Fruit fly (Drosophila melanogaster) whole organism: Measurements from ENCODE around the gene NTPase.

ENCODE experiments used
- CG8478 ChIP-seq: fragments of >200 bp; optimal IDR thresholded peaks from 2 replicates; lab custom pipeline; 2018; ENCODE audit warnings: inconsistent platforms
- Dll ChIP-seq: fragments of >200 bp; optimal IDR thresholded peaks from 2 replicates; lab custom pipeline; 2017
- EcR ChIP-seq, 2 experiments: fragments of >200 bp; optimal IDR thresholded peaks; 2 replicates each; lab custom pipeline; 2017; ENCODE audit warnings: missing biosample characterization in 2 of 2, missing genetic modification characterization in 2 of 2, missing genetic modification reagents in 2 of 2
- pan ChIP-seq: fragments of >200 bp; optimal IDR thresholded peaks from 2 replicates; lab custom pipeline; 2017
- psq ChIP-seq: fragments of >200 bp; optimal IDR thresholded peaks from 2 replicates; lab custom pipeline; 2017
- usp ChIP-seq: fragments of >200 bp; optimal IDR thresholded peaks from 2 replicates; lab custom pipeline; 2017; ENCODE audit warnings: missing biosample characterization, missing genetic modification characterization, mixed read lengths

NTPase gene

dm6 chr2L:2885503-2886225 lies at the start of gene NTPase, which contains the start of gene lilli:
Gene NTPase, minus strand, starts transcription at chr2L:2885850.
Gene lilli, plus strand, starts transcription at chr2L:2885929.
- no peak for TF ChIP-seq EcR (GFP tag; optimal IDR thresholded peaks at IDR 0.05; lab: Kevin White, UChicago)
- no peak for TF ChIP-seq CG8478 (lab: Kevin White, UChicago)
- no peak for TF ChIP-seq psq (lab: Kevin White, UChicago)
- TF ChIP-seq Dll = no peak
- no peak for TF ChIP-seq pan (lab: Kevin White, UChicago)
- no peak for TF ChIP-seq usp (GFP tag; lab: Kevin White, UChicago)

DNA sequence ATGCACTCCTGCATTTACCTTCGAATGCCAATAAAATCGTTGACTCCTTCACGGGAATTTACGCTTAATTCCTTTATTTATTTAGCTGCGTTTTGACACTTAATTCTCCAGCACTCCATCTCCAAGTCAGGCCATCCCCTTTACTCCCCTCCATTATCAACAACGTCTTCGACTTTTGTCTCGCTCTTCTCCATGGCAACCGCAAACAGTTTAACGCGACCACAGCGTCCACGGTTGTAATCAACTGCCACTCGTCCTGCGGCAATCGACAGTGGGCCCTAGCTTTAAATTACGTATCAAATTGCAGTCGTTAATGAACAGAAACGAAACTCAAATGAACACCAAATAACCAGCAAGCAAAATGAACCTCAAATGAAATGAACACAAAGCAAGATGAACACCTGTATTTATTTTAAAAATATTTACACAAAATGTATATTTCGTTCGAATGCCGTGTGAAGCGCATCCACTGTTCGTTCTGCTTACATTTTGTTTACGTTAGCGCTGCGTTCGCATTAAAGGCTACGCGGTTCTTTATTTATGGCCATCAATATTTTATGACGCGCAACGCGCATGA lies 46.0 kb upstream of the NTPase start:
- TF ChIP-seq pan (lab: Kevin White, UChicago) (no peak), CG8478 (lab: Kevin White, UChicago) (no peak), psq (lab: Kevin White, UChicago) (no peak)

DNA sequence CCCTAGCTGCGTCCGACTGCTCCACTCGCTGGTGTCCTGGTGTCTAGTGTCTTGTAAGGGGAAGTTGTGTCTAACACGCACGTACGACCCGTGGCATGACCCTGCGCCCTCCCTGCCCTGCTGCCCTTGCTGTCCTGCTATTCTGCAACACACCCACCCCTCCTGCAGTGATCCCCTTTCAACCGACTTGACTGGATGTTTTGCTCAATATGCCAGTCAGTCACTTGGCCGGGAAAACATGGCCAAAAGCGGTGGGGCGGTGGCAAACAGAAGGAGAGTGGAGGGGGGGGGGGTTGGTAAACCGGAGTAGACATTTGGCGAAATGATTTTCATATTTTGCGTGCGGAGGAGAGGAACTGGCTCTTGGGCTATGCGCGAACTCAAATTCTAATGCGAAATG lies 45.0 kb upstream of the NTPase start:
- TF ChIP-seq pan (lab: Kevin White, UChicago) (no peak), CG8478 (lab: Kevin White, UChicago) (no peak)

- TF ChIP-seq EcR (GFP tag; optimal IDR thresholded peaks at IDR 0.05; lab: Kevin White, UChicago) = no peak
- no peak for TF ChIP-seq psq (lab: Kevin White, UChicago)
Observed at dm6 chr2L:2924266-2924801, 38.7 kb upstream of the NTPase start.

DNA sequence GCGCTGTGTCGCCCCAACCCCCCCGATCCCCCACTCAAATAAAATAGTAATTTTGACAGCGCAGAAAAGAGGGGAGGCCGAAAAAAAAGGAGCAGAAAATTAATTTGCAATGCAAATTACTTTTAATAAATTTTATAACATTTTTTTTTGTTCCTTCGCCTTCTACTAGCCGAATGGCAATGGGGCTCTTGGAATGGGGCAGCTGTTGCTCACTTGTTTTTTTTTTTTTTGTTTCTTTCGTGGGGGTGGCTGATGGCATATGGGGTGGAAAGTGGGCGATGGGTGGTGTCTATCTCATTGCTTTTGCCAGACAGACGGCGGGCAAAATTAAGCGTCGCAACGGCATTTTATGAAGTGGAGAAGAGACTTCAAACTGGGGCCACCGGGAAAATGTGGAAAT lies 35.0 kb upstream of the NTPase start:
- TF ChIP-seq EcR (GFP tag; optimal IDR thresholded peaks at IDR 0.05; lab: Kevin White, UChicago) (no peak), usp (GFP tag; lab: Kevin White, UChicago) (no peak), psq (lab: Kevin White, UChicago) (no peak), CG8478 (lab: Kevin White, UChicago) (no peak), pan (lab: Kevin White, UChicago) (no peak), Dll (no peak)

DNA sequence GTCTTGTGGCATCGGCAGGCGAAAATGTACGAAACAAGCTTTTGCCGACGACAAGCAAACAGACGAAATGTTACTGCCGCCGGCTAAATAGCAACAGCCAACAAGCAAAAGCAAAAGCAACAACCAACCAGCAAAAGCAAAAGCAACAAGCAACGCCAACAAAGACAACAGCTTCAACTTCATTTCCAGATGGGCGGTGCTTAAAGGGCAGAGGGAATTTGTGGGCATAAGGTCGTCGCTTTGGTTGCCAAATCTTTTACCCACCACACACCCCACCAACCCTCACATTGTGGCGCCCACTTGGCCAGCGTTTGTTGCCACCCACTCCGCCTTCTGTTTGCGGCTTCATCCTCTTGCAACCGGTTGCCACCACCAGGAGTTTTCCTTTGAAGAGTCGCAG lies 25.3 kb upstream of the NTPase start:
- TF ChIP-seq pan (lab: Kevin White, UChicago) (no peak), usp (GFP tag; lab: Kevin White, UChicago) (no peak), Dll (no peak), CG8478 (lab: Kevin White, UChicago) (no peak), EcR (GFP tag; optimal IDR thresholded peaks at IDR 0.05; lab: Kevin White, UChicago) (no peak), psq (lab: Kevin White, UChicago) (no peak)

- TF ChIP-seq pan (lab: Kevin White, UChicago) (no peak), psq (lab: Kevin White, UChicago) (no peak), EcR (GFP tag; optimal IDR thresholded peaks at IDR 0.05; lab: Kevin White, UChicago) (no peak), usp (GFP tag; lab: Kevin White, UChicago) (no peak), CG8478 (lab: Kevin White, UChicago) (no peak), Dll (no peak)
Observed at dm6 chr2L:2909495-2909894, 23.8 kb upstream of the NTPase start.

DNA sequence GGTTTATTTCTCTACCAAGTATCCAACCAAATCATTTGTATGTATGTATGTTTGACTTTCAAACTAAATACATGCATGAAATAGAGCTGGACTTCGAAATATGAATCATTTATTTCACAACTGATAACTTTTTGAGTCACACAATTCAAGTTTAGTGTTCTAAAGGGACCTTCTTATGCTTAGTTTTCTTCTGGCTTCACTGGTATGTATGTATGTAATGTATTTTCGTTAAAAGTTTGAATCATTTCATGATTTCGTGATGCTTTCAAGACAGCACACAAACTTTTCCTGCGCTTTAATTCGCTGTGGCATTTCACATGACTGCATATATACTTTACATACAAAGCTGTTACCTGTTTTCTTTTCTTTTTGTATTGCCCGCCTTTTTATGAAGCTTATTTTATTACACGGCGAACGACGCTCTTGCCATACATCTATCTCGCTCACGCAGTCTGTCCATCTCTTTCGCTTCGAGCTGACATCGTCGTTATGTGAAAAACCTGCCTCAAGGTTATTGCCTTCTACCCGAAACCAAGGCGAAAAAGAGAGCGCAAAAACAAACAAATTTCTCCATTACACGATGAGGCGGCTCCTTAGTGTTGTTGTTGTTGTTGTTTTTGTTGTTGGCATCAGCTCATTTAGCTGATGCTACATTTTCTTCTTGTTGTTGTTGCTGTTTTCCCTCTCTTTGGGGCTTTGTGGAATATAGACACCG lies 22.9 kb upstream of the NTPase start:
- TF ChIP-seq Dll = no peak
- TF ChIP-seq usp (GFP tag; lab: Kevin White, UChicago) = no peak
- TF ChIP-seq psq (lab: Kevin White, UChicago) = no peak
- TF ChIP-seq CG8478 (lab: Kevin White, UChicago) = peak; percentile 8
- no peak for TF ChIP-seq pan (lab: Kevin White, UChicago)
- peak; percentile 87 to 89 for TF ChIP-seq EcR (GFP tag; optimal IDR thresholded peaks at IDR 0.05; lab: Kevin White, UChicago)

dm6 chr2L:2907776-2908175 lies 22.1 kb upstream of the NTPase start:
- TF ChIP-seq psq (lab: Kevin White, UChicago) = no peak
- TF ChIP-seq EcR (GFP tag; optimal IDR thresholded peaks at IDR 0.05; lab: Kevin White, UChicago) = no peak
- TF ChIP-seq usp (GFP tag; lab: Kevin White, UChicago) = no peak
- no peak for TF ChIP-seq Dll
- no peak for TF ChIP-seq pan (lab: Kevin White, UChicago)
- TF ChIP-seq CG8478 (lab: Kevin White, UChicago) = no peak

- TF ChIP-seq EcR (GFP tag; optimal IDR thresholded peaks at IDR 0.05; lab: Kevin White, UChicago) (no peak), pan (lab: Kevin White, UChicago) (no peak), psq (lab: Kevin White, UChicago) (no peak), CG8478 (lab: Kevin White, UChicago) (no peak), usp (GFP tag; lab: Kevin White, UChicago) (no peak)
Observed at dm6 chr2L:2906122-2906521, 20.5 kb upstream of the NTPase start.

DNA sequence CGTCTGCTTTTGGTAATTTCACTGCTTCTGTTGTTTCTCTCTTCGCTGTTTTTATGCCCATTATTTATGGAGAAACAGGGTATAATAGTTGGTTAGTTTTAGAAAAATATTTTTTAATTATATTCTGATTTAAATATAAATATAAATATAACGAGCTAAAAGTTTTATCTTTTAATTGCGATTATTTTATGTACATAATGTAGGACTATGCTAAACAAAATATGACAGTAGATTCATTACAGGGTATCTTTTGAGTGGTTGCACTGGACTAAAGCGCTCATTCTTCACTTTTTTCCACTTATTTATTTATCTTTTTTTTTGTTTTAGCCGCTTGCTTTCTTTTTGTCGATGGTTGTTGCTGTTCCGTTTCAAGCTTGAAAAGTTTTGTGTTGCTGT lies 19.4 kb upstream of the NTPase start:
- TF ChIP-seq pan (lab: Kevin White, UChicago) (peak; percentile 69), psq (lab: Kevin White, UChicago) (no peak)
